Fruit fly (Drosophila melanogaster) whole organism, embryonic: Measurements from ENCODE around the gene CG15480.
A peak's percentile ranks its signal among the peaks of the same experiment; 100 is the strongest.

Source experiments
- Atf3 ChIP-seq: fragments of 200-800 bp; sonication (Bioruptor generic); optimal IDR thresholded peaks from 3 replicates; lab custom pipeline; 2016; ENCODE audit warnings: missing biosample characterization, missing genetic modification characterization
- CG12104 ChIP-seq: fragments of 200-800 bp; sonication (Bioruptor generic); optimal IDR thresholded peaks from 3 replicates; lab custom pipeline; 2016; ENCODE audit warnings: missing biosample characterization, missing genetic modification characterization
- CG13894 ChIP-seq: fragments of 200-800 bp; sonication (Bioruptor generic); optimal IDR thresholded peaks from 3 replicates; lab custom pipeline; 2018; ENCODE audit warnings: missing biosample characterization, mild to moderate bottlenecking, missing genetic modification characterization, moderate library complexity
- CG14050 ChIP-seq: fragments of 200-800 bp; sonication (Bioruptor generic); IDR thresholded peaks from 3 replicates; pipeline ENCODE4 v1.3.6; 2022; ENCODE audit warnings: missing biosample characterization, missing genetic modification characterization
- CG14441 ChIP-seq: fragments of 200-800 bp; sonication (Bioruptor generic); IDR thresholded peaks from 2 replicates; pipeline ENCODE4 v1.3.6; 2022; ENCODE audit warnings: missing biosample characterization, missing genetic modification characterization
- CG15514 ChIP-seq: fragments of 200-800 bp; sonication (Bioruptor generic); optimal IDR thresholded peaks from 3 replicates; lab custom pipeline; 2017; ENCODE audit warnings: missing biosample characterization, missing genetic modification characterization, mild to moderate bottlenecking, moderate library complexity, missing genetic modification reagents
- CG15601 ChIP-seq: fragments of 200-800 bp; sonication (Bioruptor generic); optimal IDR thresholded peaks from 3 replicates; lab custom pipeline; 2019; ENCODE audit warnings: missing biosample characterization, mild to moderate bottlenecking, missing genetic modification characterization, moderate library complexity
- CG2120 ChIP-seq: fragments of 200-800 bp; sonication (Bioruptor generic); optimal IDR thresholded peaks from 3 replicates; lab custom pipeline; 2016; ENCODE audit warnings: missing biosample characterization, missing genetic modification characterization
- CG2712 ChIP-seq: fragments of 200-800 bp; optimal IDR thresholded peaks from 3 replicates; lab custom pipeline; 2019; ENCODE audit warnings: missing biosample characterization, mild to moderate bottlenecking, missing genetic modification characterization, moderate library complexity
- CG30020 ChIP-seq: fragments of 200-800 bp; optimal IDR thresholded peaks from 2 replicates; lab custom pipeline; 2019; ENCODE audit warnings: missing biosample characterization, mild to moderate bottlenecking, missing genetic modification characterization, moderate library complexity
- CG31388 ChIP-seq: fragments of 200-800 bp; sonication (Bioruptor generic); optimal IDR thresholded peaks from 2 replicates; lab custom pipeline; 2016; ENCODE audit warnings: missing biosample characterization, missing genetic modification characterization
- CG4617 ChIP-seq: fragments of 200-800 bp; sonication (Bioruptor generic); optimal IDR thresholded peaks from 3 replicates; lab custom pipeline; 2016; ENCODE audit warnings: missing biosample characterization, missing genetic modification characterization, borderline replicate concordance
- CG7839 ChIP-seq: fragments of 200-800 bp; sonication (Bioruptor generic); optimal IDR thresholded peaks from 3 replicates; lab custom pipeline; 2018; ENCODE audit warnings: missing biosample characterization, mild to moderate bottlenecking, missing genetic modification characterization, moderate library complexity
- CG7987 ChIP-seq: fragments of 200-800 bp; sonication (Bioruptor generic); optimal IDR thresholded peaks from 2 replicates; lab custom pipeline; 2018; ENCODE audit warnings: missing biosample characterization, mild to moderate bottlenecking, missing genetic modification characterization, moderate library complexity
- CG8924 ChIP-seq: fragments of 200-800 bp; optimal IDR thresholded peaks from 3 replicates; lab custom pipeline; 2019; ENCODE audit warnings: missing biosample characterization, mild to moderate bottlenecking, missing genetic modification characterization, moderate library complexity
- CG9215 ChIP-seq: fragments of 200-800 bp; sonication (Bioruptor generic); IDR thresholded peaks from 2 replicates; pipeline ENCODE4 v1.3.6; 2022; ENCODE audit warnings: missing biosample characterization, missing genetic modification characterization
- CG9609 ChIP-seq: fragments of 200-800 bp; sonication (Bioruptor generic); optimal IDR thresholded peaks from 3 replicates; lab custom pipeline; 2016; ENCODE audit warnings: missing biosample characterization, missing genetic modification characterization
- D19A ChIP-seq: fragments of 200-800 bp; optimal IDR thresholded peaks from 3 replicates; lab custom pipeline; 2019; ENCODE audit warnings: missing biosample characterization, mild to moderate bottlenecking, missing genetic modification characterization, moderate library complexity
- Dbx ChIP-seq: fragments of 200-800 bp; sonication (Bioruptor generic); IDR thresholded peaks from 3 replicates; pipeline ENCODE4 v1.3.6; 2022; ENCODE audit warnings: missing biosample characterization, missing genetic modification characterization
- Doc3 ChIP-seq: fragments of 200-800 bp; sonication (Bioruptor generic); IDR thresholded peaks from 3 replicates; pipeline ENCODE4 v1.3.6; 2022; ENCODE audit warnings: missing biosample characterization, missing genetic modification characterization; ENCODE audit not compliant: partially characterized antibody
- Dp ChIP-seq: fragments of 200-800 bp; sonication (Bioruptor generic); optimal IDR thresholded peaks from 2 replicates; lab custom pipeline; 2018; ENCODE audit warnings: missing biosample characterization, mild to moderate bottlenecking, missing genetic modification characterization, moderate library complexity
- Elba2 ChIP-seq: fragments of 200-800 bp; sonication (Bioruptor generic); optimal IDR thresholded peaks from 3 replicates; lab custom pipeline; 2016; ENCODE audit warnings: missing biosample characterization, missing genetic modification characterization
- Lpt ChIP-seq: fragments of >200 bp; optimal IDR thresholded peaks from 2 replicates; lab custom pipeline; 2018; ENCODE audit warnings: missing biosample characterization, missing genetic modification characterization
- NK7.1 ChIP-seq: fragments of 200-800 bp; sonication (Bioruptor generic); optimal IDR thresholded peaks from 3 replicates; lab custom pipeline; 2016; ENCODE audit warnings: missing biosample characterization, missing genetic modification characterization
- Neu2 ChIP-seq: fragments of 200-800 bp; sonication (Bioruptor generic); optimal IDR thresholded peaks from 3 replicates; lab custom pipeline; 2016; ENCODE audit warnings: missing biosample characterization, missing genetic modification characterization, borderline replicate concordance
- Nf-YB ChIP-seq: fragments of 200-800 bp; sonication (Bioruptor generic); optimal IDR thresholded peaks from 3 replicates; lab custom pipeline; 2019; ENCODE audit warnings: missing biosample characterization, mild to moderate bottlenecking, missing genetic modification characterization, moderate library complexity
- Opbp ChIP-seq: fragments of 200-800 bp; sonication (Bioruptor generic); IDR thresholded peaks from 3 replicates; pipeline ENCODE4 v1.3.6; 2022; ENCODE audit warnings: missing biosample characterization, missing genetic modification characterization; ENCODE audit not compliant: partially characterized antibody
- Pdp1 ChIP-seq, 2 experiments: fragments of 200-800 bp; sonication (Bioruptor generic); optimal IDR thresholded peaks; 3 replicates each; lab custom pipeline; 2016; ENCODE audit warnings: missing biosample characterization in 2 of 2, missing genetic modification characterization in 2 of 2, mild to moderate bottlenecking in 1 of 2, moderate library complexity in 1 of 2
- Rfx ChIP-seq: fragments of 200-800 bp; sonication (Bioruptor generic); IDR thresholded peaks from 2 replicates; pipeline ENCODE4 v1.3.6; 2022; ENCODE audit warnings: missing biosample characterization, missing genetic modification characterization
- Spps ChIP-seq: fragments of 200-800 bp; sonication (Bioruptor generic); optimal IDR thresholded peaks from 2 replicates; lab custom pipeline; 2018; ENCODE audit warnings: missing biosample characterization, mild to moderate bottlenecking, missing genetic modification characterization
- Stat92E ChIP-seq, 3 experiments: fragments of >200 bp in 2 of 3; fragments of 200-800 bp in 1 of 3; sonication (Bioruptor generic) in 1 of 3; optimal IDR thresholded peaks; 2 replicates each; lab custom pipeline; 2017 to 2019; ENCODE audit warnings: missing biosample characterization in 3 of 3, missing genetic modification characterization in 3 of 3, mild to moderate bottlenecking in 1 of 3, moderate library complexity in 1 of 3
- chif ChIP-seq, 2 experiments: fragments of 200-800 bp; sonication (Bioruptor generic); optimal IDR thresholded peaks; 3 replicates each; lab custom pipeline; 2016; ENCODE audit warnings: missing biosample characterization in 2 of 2, missing genetic modification characterization in 2 of 2
- dm ChIP-seq: fragments of 200-800 bp; sonication (Bioruptor generic); optimal IDR thresholded peaks from 3 replicates; lab custom pipeline; 2016; ENCODE audit warnings: missing biosample characterization, missing genetic modification characterization
- ems ChIP-seq: fragments of 200-800 bp; sonication (Bioruptor generic); optimal IDR thresholded peaks from 3 replicates; lab custom pipeline; 2016; ENCODE audit warnings: missing biosample characterization, missing genetic modification characterization
- ftz-f1 ChIP-seq: fragments of 200-800 bp; sonication (Bioruptor generic); optimal IDR thresholded peaks from 2 replicates; lab custom pipeline; 2016; ENCODE audit warnings: missing biosample characterization, missing genetic modification characterization
- gfzf ChIP-seq: fragments of 200-800 bp; sonication (Bioruptor generic); optimal IDR thresholded peaks from 2 replicates; lab custom pipeline; 2016; ENCODE audit warnings: missing biosample characterization, mild to moderate bottlenecking, missing genetic modification characterization, moderate library complexity
- gro ChIP-seq: fragments of 200-800 bp; sonication (Bioruptor generic); optimal IDR thresholded peaks from 2 replicates; lab custom pipeline; 2016; ENCODE audit warnings: missing biosample characterization, missing genetic modification characterization
- ham ChIP-seq: fragments of 200-800 bp; sonication (Bioruptor generic); IDR thresholded peaks from 2 replicates; pipeline ENCODE4 v1.3.6; 2022; ENCODE audit warnings: missing biosample characterization, missing genetic modification characterization
- hbn ChIP-seq: fragments of 200-800 bp; sonication (Bioruptor generic); IDR thresholded peaks from 2 replicates; pipeline ENCODE4 v1.3.6; 2022; ENCODE audit warnings: missing biosample characterization, missing genetic modification characterization; ENCODE audit not compliant: partially characterized antibody
- mam ChIP-seq: fragments of 200-800 bp; sonication (Bioruptor generic); optimal IDR thresholded peaks from 3 replicates; lab custom pipeline; 2016; ENCODE audit warnings: missing biosample characterization, missing genetic modification characterization
- odd ChIP-seq: fragments of 200-800 bp; sonication (Bioruptor generic); optimal IDR thresholded peaks from 2 replicates; lab custom pipeline; 2017; ENCODE audit warnings: missing biosample characterization, mild to moderate bottlenecking, missing genetic modification characterization
- pzg ChIP-seq: fragments of 200-800 bp; sonication (Bioruptor generic); optimal IDR thresholded peaks from 3 replicates; lab custom pipeline; 2018; ENCODE audit warnings: missing biosample characterization, mild to moderate bottlenecking, missing genetic modification characterization, moderate library complexity
- seq ChIP-seq: fragments of 200-800 bp; sonication (Bioruptor generic); IDR thresholded peaks from 2 replicates; pipeline ENCODE4 v1.3.6; 2022; ENCODE audit warnings: missing biosample characterization, missing genetic modification characterization
- sima ChIP-seq: fragments of 200-800 bp; sonication (Bioruptor generic); optimal IDR thresholded peaks from 2 replicates; lab custom pipeline; 2016; ENCODE audit warnings: missing biosample characterization, missing genetic modification characterization
- sr ChIP-seq: fragments of 200-800 bp; sonication (Bioruptor generic); IDR thresholded peaks from 3 replicates; pipeline ENCODE4 v1.3.6; 2022; ENCODE audit warnings: missing biosample characterization, missing genetic modification characterization
- sug ChIP-seq: fragments of 200-800 bp; optimal IDR thresholded peaks from 2 replicates; lab custom pipeline; 2019; ENCODE audit warnings: missing biosample characterization, mild to moderate bottlenecking, missing genetic modification characterization, moderate library complexity
- tna ChIP-seq: fragments of 200-800 bp; sonication (Bioruptor generic); IDR thresholded peaks from 2 replicates; pipeline ENCODE4 v1.3.6; 2022; ENCODE audit warnings: missing biosample characterization, missing genetic modification characterization; ENCODE audit not compliant: partially characterized antibody
- tx ChIP-seq: fragments of 200-800 bp; sonication (Bioruptor generic); optimal IDR thresholded peaks from 2 replicates; lab custom pipeline; 2016; ENCODE audit warnings: missing biosample characterization, missing genetic modification characterization

Gene CG15480

DNA sequence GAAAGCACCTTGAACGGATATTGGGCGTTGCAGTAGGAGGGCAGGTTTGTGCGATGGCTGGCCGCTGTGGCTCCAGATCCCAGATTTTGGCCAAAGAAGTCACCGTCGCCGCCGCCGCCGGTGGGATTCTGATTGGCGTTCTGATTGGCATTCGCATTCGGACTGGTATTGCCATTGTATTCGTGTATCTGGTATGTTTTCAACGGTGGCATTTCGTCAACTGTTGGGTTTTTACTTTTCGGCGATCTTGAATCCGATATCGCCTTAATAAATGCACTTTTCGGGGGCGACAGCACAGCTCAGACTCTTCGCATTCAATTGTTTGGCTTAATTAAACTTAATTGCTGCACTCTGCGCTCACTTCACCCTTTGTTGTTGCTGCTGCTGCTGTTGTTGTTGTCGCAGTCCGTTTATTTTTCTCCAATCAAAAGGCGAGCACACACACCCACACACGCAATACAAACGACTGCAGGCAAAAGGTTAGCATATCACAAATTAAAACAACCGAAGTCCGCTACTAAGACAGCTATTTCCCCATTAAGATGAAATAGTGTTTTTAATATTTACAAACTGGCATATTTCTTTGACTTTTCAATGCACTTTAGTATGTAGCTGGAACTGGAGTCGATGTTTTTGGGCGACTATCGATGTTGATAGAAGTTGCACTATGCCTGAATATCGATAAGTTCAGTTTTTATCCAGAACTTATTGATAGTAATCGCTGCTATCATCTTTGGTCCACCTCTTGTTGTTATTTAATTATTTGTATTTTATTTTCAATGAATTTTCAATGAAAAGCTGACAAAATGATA lies 5.6 kb downstream of the CG15480 start, which contains the start of the genes CG9426 and mRF1:
Gene CG9426, minus strand, starts transcription at position 643 of the 812 bp plus-strand sequence.
Gene mRF1, plus strand, starts transcription at position 699 of the 812 bp plus-strand sequence.
- peak; percentile 23 for TF ChIP-seq mam (GFP tag; lab: Kevin White, UChicago)
- TF ChIP-seq Nf-YB (GFP tag; lab: Kevin White, UChicago), result peak; percentile 84
- 0 out of 3 replicates have a peak, but pooled peaks have one; percentile 35 for TF ChIP-seq Dbx (GFP tag; lab: Robert Waterston, UW)
- TF ChIP-seq CG2712, result peak; percentile 59
- TF ChIP-seq CG9215 (GFP tag; lab: Robert Waterston, UW), result no peak
- peak; percentile 22; the same call in 1 of the 2 replicates for TF ChIP-seq CG14441 (GFP tag; lab: Robert Waterston, UW)
- no peak for TF ChIP-seq sima (GFP tag; lab: Kevin White, UChicago)
- peak; percentile 51 for TF ChIP-seq CG30020 (tag; lab: Kevin White, UChicago)
- TF ChIP-seq pzg, result peak; percentile 81
- TF ChIP-seq CG13894 (tag; lab: Kevin White, UChicago), result peak; percentile 3
- TF ChIP-seq tx (GFP tag; lab: Kevin White, UChicago), result peak; percentile 10
- TF ChIP-seq Pdp1 (GFP tag; optimal IDR thresholded peaks at IDR 0.05; lab: Kevin White, UChicago), result peak in 1 of 2 experiments; percentile 84
- peak; percentile 42 for TF ChIP-seq Rfx (GFP tag; lab: Robert Waterston, UW)
- TF ChIP-seq CG9609 (GFP tag; lab: Kevin White, UChicago), result peak; percentile 7
- TF ChIP-seq ems (GFP tag; lab: Kevin White, UChicago), result peak; percentile 30
- TF ChIP-seq ham (GFP tag; lab: Robert Waterston, UW), result no peak
- TF ChIP-seq odd, result no peak
- peak; percentile 86 for TF ChIP-seq Elba2
- no peak for TF ChIP-seq CG31388
- TF ChIP-seq CG15601 (tag; lab: Kevin White, UChicago), result peak; percentile 48
- peak; percentile 93 for TF ChIP-seq CG4617 (GFP tag; lab: Kevin White, UChicago)
- TF ChIP-seq tna (GFP tag; lab: Robert Waterston, UW), result peak; percentile 96
- TF ChIP-seq CG7839 (tag; lab: Kevin White, UChicago), result peak; percentile 7
- peak; percentile 35 for TF ChIP-seq gro (GFP tag; lab: Kevin White, UChicago)
- peak; percentile 62 for TF ChIP-seq CG8924 (tag; lab: Kevin White, UChicago)
- TF ChIP-seq D19A (tag; lab: Kevin White, UChicago), result no peak
- peak; percentile 94 for TF ChIP-seq CG15514
- TF ChIP-seq sr (GFP tag; lab: Robert Waterston, UW), result peak; percentile 18; the same call in 1 of the 3 replicates
- no peak for TF ChIP-seq seq
- no peak for TF ChIP-seq Spps (tag; lab: Kevin White, UChicago)
- peak; percentile 50 for TF ChIP-seq sug (tag; lab: Kevin White, UChicago)
- TF ChIP-seq dm (GFP tag; lab: Kevin White, UChicago), result peak; percentile 24
- TF ChIP-seq Neu2 (GFP tag; lab: Kevin White, UChicago), result peak; percentile 21
- TF ChIP-seq CG12104 (GFP tag; lab: Kevin White, UChicago), result no peak
- TF ChIP-seq Dp (GFP tag; lab: Kevin White, UChicago), result peak; percentile 24
- no peak for TF ChIP-seq Lpt (GFP tag; lab: Kevin White, UChicago)
- TF ChIP-seq CG7987 (GFP tag; lab: Kevin White, UChicago), result peak; percentile 37
- no peak for TF ChIP-seq ftz-f1 (GFP tag; lab: Kevin White, UChicago)
- no peak for TF ChIP-seq Atf3 (GFP tag; lab: Kevin White, UChicago)
- TF ChIP-seq CG14050 (GFP tag; lab: Robert Waterston, UW), result no peak
- TF ChIP-seq Doc3, result peak; percentile 93
- TF ChIP-seq CG2120 (GFP tag; lab: Kevin White, UChicago), result peak; percentile 36
- no peak for TF ChIP-seq NK7.1 (GFP tag; lab: Kevin White, UChicago)
- peak; percentile 97 for TF ChIP-seq Opbp (GFP tag; lab: Robert Waterston, UW)
- TF ChIP-seq gfzf (GFP tag; lab: Kevin White, UChicago), result peak; percentile 49
- no peak for TF ChIP-seq chif (GFP tag; optimal IDR thresholded peaks at IDR 0.05; lab: Kevin White, UChicago)
- TF ChIP-seq hbn (GFP tag; lab: Robert Waterston, UW), result peak; percentile 95
- peak in 1 of 3 experiments; percentile 34 for TF ChIP-seq Stat92E (GFP tag; optimal IDR thresholded peaks at IDR 0.05; lab: Kevin White, UChicago)
